Fruit fly (Drosophila melanogaster) whole organism, embryonic: ENCODE results near the gene CG11309.

ENCODE experiments used
- B-H1 ChIP-seq: fragments of 200-800 bp; sonication (Bioruptor generic); IDR thresholded peaks from 3 replicates; pipeline ENCODE4 v1.3.6; 2022; ENCODE audit warnings: missing biosample characterization, missing genetic modification characterization
- CG14050 ChIP-seq: fragments of 200-800 bp; sonication (Bioruptor generic); IDR thresholded peaks from 3 replicates; pipeline ENCODE4 v1.3.6; 2022; ENCODE audit warnings: missing biosample characterization, missing genetic modification characterization
- Dfd ChIP-seq, 2 experiments: fragments of >200 bp; optimal IDR thresholded peaks; 2 replicates each; lab custom pipeline; 2017; ENCODE audit warnings: missing biosample characterization in 2 of 2, missing genetic modification characterization in 2 of 2
- Dip2 ChIP-seq: fragments of 200-800 bp; sonication (Bioruptor generic); IDR thresholded peaks from 2 replicates; pipeline ENCODE4 v1.3.6; 2022; ENCODE audit warnings: missing biosample characterization, missing genetic modification characterization
- Dip3 ChIP-seq: fragments of 200-800 bp; sonication (Bioruptor generic); optimal IDR thresholded peaks from 3 replicates; lab custom pipeline; 2016; ENCODE audit warnings: missing biosample characterization, missing genetic modification characterization
- Dll ChIP-seq: fragments of 200-800 bp; sonication (Bioruptor generic); IDR thresholded peaks from 4 replicates; pipeline ENCODE4 v1.3.6; 2022; ENCODE audit warnings: missing biosample characterization, missing genetic modification characterization; ENCODE audit not compliant: partially characterized antibody
- HmgZ ChIP-seq: fragments of 200-800 bp; sonication (Bioruptor generic); optimal IDR thresholded peaks from 2 replicates; lab custom pipeline; 2018; ENCODE audit warnings: missing biosample characterization, mild to moderate bottlenecking, missing genetic modification characterization
- PHDP ChIP-seq: fragments of 200-800 bp; sonication (Bioruptor generic); optimal IDR thresholded peaks from 3 replicates; lab custom pipeline; 2018; ENCODE audit warnings: missing biosample characterization, mild to moderate bottlenecking, missing genetic modification characterization, moderate library complexity
- Usf ChIP-seq: fragments of 200-800 bp; sonication (Bioruptor generic); optimal IDR thresholded peaks from 2 replicates; lab custom pipeline; 2017; ENCODE audit warnings: missing genotype, missing biosample characterization, missing genetic modification characterization
- bcd ChIP-seq: fragments of 200-800 bp; sonication (Bioruptor generic); optimal IDR thresholded peaks from 2 replicates; lab custom pipeline; 2017; ENCODE audit warnings: missing biosample characterization, mild to moderate bottlenecking, missing genetic modification characterization
- fu2 ChIP-seq: fragments of 200-800 bp; sonication (Bioruptor generic); optimal IDR thresholded peaks from 2 replicates; lab custom pipeline; 2016; ENCODE audit warnings: missing biosample characterization, missing genetic modification characterization
- psq ChIP-seq: fragments of 200-800 bp; sonication (Bioruptor generic); optimal IDR thresholded peaks from 2 replicates; lab custom pipeline; 2017; ENCODE audit warnings: missing biosample characterization, missing genetic modification characterization
- rib ChIP-seq: fragments of 200-800 bp; sonication (Bioruptor generic); IDR thresholded peaks from 2 replicates; pipeline ENCODE4 v1.3.6; 2022; ENCODE audit warnings: missing biosample characterization, missing genetic modification characterization

DNA sequence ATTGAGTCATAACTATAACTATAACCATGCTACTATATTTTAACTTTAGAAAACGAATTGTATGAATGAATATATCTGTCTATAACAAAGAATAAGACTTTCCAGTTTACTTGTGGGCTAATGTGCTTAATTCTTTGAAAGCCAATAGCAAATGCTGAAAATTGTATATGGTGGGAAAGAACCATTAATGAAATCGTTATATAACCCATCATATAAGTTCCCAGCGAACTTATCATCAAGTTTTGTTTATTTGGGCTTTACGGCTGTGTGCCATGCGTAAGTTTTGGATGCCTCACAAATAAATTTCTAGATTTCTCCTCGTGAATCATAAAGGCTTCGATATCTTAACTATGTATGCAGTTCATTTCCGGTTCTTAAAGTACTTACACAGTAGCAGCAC lies 20.7 kb downstream of the CG11309 start:
- TF ChIP-seq Dip2 (no peak), Usf (GFP tag; lab: Kevin White, UChicago) (no peak), B-H1 (GFP tag; lab: Robert Waterston, UW) (no peak), HmgZ (tag; lab: Kevin White, UChicago) (no peak), Dip3 (no peak), Dll (GFP tag; lab: Robert Waterston, UW) (no peak), fu2 (no peak), CG14050 (GFP tag; lab: Robert Waterston, UW) (no peak), rib (GFP tag; lab: Robert Waterston, UW) (no peak), bcd (GFP tag; lab: Kevin White, UChicago) (no peak), psq (GFP tag; lab: Kevin White, UChicago) (no peak), Dfd (GFP tag; optimal IDR thresholded peaks at IDR 0.05; lab: Kevin White, UChicago) (no peak), PHDP (no peak)
